Fruit fly (Drosophila melanogaster) whole organism, embryonic: ENCODE data around the gene Iyd.

Experiments
- Abd-B ChIP-seq: fragments of 200-800 bp; sonication (Bioruptor generic); optimal IDR thresholded peaks from 2 replicates; lab custom pipeline; 2018; ENCODE audit warnings: missing biosample characterization, mild to moderate bottlenecking, missing genetic modification characterization, moderate library complexity
- Adf1 ChIP-seq: fragments of 200-800 bp; sonication (Bioruptor generic); IDR thresholded peaks from 2 replicates; pipeline ENCODE4 v1.3.6; 2022; ENCODE audit warnings: missing biosample characterization, missing genetic modification characterization
- Atf6 ChIP-seq: fragments of 200-800 bp; sonication (Bioruptor generic); IDR thresholded peaks from 2 replicates; pipeline ENCODE4 v1.3.6; 2022; ENCODE audit warnings: missing biosample characterization, missing genetic modification characterization
- CG10274 ChIP-seq: fragments of 200-800 bp; sonication (Bioruptor generic); optimal IDR thresholded peaks from 3 replicates; lab custom pipeline; 2017; ENCODE audit warnings: missing biosample characterization, mild to moderate bottlenecking, missing genetic modification characterization
- CG11504 ChIP-seq: fragments of 200-800 bp; sonication (Bioruptor generic); optimal IDR thresholded peaks from 3 replicates; lab custom pipeline; 2019; ENCODE audit warnings: missing biosample characterization, mild to moderate bottlenecking, missing genetic modification characterization, moderate library complexity
- CG13296 ChIP-seq: fragments of 200-800 bp; sonication (Bioruptor generic); optimal IDR thresholded peaks from 3 replicates; lab custom pipeline; 2018; ENCODE audit warnings: missing biosample characterization, mild to moderate bottlenecking, missing genetic modification characterization
- CG14965 ChIP-seq: fragments of 200-800 bp; sonication (Bioruptor generic); optimal IDR thresholded peaks from 2 replicates; lab custom pipeline; 2016; ENCODE audit warnings: missing biosample characterization, missing genetic modification characterization, borderline replicate concordance
- CG16863 ChIP-seq: fragments of 200-800 bp; sonication (Bioruptor generic); optimal IDR thresholded peaks from 3 replicates; lab custom pipeline; 2016; ENCODE audit warnings: missing biosample characterization, missing genetic modification characterization
- CG17385 ChIP-seq: fragments of 200-800 bp; sonication (Bioruptor generic); optimal IDR thresholded peaks from 3 replicates; lab custom pipeline; 2018; ENCODE audit warnings: missing biosample characterization, mild to moderate bottlenecking, missing genetic modification characterization
- CG2129 ChIP-seq: fragments of 200-800 bp; sonication (Bioruptor generic); IDR thresholded peaks from 2 replicates; pipeline ENCODE4 v1.3.6; 2022; ENCODE audit warnings: missing biosample characterization, missing genetic modification characterization; ENCODE audit not compliant: partially characterized antibody
- CG2202 ChIP-seq: fragments of 200-800 bp; sonication (Bioruptor generic); optimal IDR thresholded peaks from 2 replicates; lab custom pipeline; 2018; ENCODE audit warnings: missing biosample characterization, mild to moderate bottlenecking, missing genetic modification characterization
- CG31388 ChIP-seq: fragments of 200-800 bp; sonication (Bioruptor generic); optimal IDR thresholded peaks from 2 replicates; lab custom pipeline; 2016; ENCODE audit warnings: missing biosample characterization, missing genetic modification characterization
- CG31441 ChIP-seq: fragments of 200-800 bp; sonication (Bioruptor generic); IDR thresholded peaks from 2 replicates; pipeline ENCODE4 v1.3.6; 2022; ENCODE audit warnings: missing biosample characterization, missing genetic modification characterization
- CG3163 ChIP-seq: fragments of 200-800 bp; sonication (Bioruptor generic); optimal IDR thresholded peaks from 3 replicates; lab custom pipeline; 2016; ENCODE audit warnings: missing biosample characterization, missing genetic modification characterization
- CG32767 ChIP-seq: fragments of 200-800 bp; sonication (Bioruptor generic); IDR thresholded peaks from 2 replicates; pipeline ENCODE4 v1.3.6; 2022; ENCODE audit warnings: missing biosample characterization, missing genetic modification characterization
- CG4707 ChIP-seq: fragments of 200-800 bp; sonication (Bioruptor generic); optimal IDR thresholded peaks from 2 replicates; lab custom pipeline; 2018; ENCODE audit warnings: missing biosample characterization, mild to moderate bottlenecking, missing genetic modification characterization, moderate library complexity
- CG5245 ChIP-seq: fragments of 200-800 bp; sonication (Bioruptor generic); optimal IDR thresholded peaks from 3 replicates; lab custom pipeline; 2016; ENCODE audit warnings: missing biosample characterization, missing genetic modification characterization
- CG5953 ChIP-seq: fragments of 200-800 bp; sonication (Bioruptor generic); IDR thresholded peaks from 2 replicates; pipeline ENCODE4 v1.3.6; 2022; ENCODE audit warnings: missing biosample characterization, missing genetic modification characterization
- CG8281 ChIP-seq: fragments of 200-800 bp; sonication (Bioruptor generic); optimal IDR thresholded peaks from 2 replicates; lab custom pipeline; 2018; ENCODE audit warnings: missing biosample characterization, mild to moderate bottlenecking, missing genetic modification characterization, moderate library complexity
- CG8388 ChIP-seq: fragments of 200-800 bp; sonication (Bioruptor generic); optimal IDR thresholded peaks from 2 replicates; lab custom pipeline; 2019; ENCODE audit warnings: missing biosample characterization, mild to moderate bottlenecking, missing genetic modification characterization, moderate library complexity
- CG8765 ChIP-seq: fragments of 200-800 bp; sonication (Bioruptor generic); IDR thresholded peaks from 2 replicates; pipeline ENCODE4 v1.3.6; 2022; ENCODE audit warnings: missing biosample characterization, missing genetic modification characterization
- Camta ChIP-seq: fragments of 200-800 bp; sonication (Bioruptor generic); optimal IDR thresholded peaks from 2 replicates; lab custom pipeline; 2016; ENCODE audit warnings: missing biosample characterization, missing genetic modification characterization
- D19A ChIP-seq: fragments of 200-800 bp; optimal IDR thresholded peaks from 3 replicates; lab custom pipeline; 2019; ENCODE audit warnings: missing biosample characterization, mild to moderate bottlenecking, missing genetic modification characterization, moderate library complexity
- Dbx ChIP-seq: fragments of 200-800 bp; sonication (Bioruptor generic); IDR thresholded peaks from 3 replicates; pipeline ENCODE4 v1.3.6; 2022; ENCODE audit warnings: missing biosample characterization, missing genetic modification characterization
- Hey ChIP-seq: fragments of 200-800 bp; sonication (Bioruptor generic); optimal IDR thresholded peaks from 3 replicates; lab custom pipeline; 2018; ENCODE audit warnings: missing biosample characterization, mild to moderate bottlenecking, missing genetic modification characterization
- Myb ChIP-seq: fragments of 200-800 bp; sonication (Bioruptor generic); optimal IDR thresholded peaks from 2 replicates; lab custom pipeline; 2016; ENCODE audit warnings: missing biosample characterization, missing genetic modification characterization
- NK7.1 ChIP-seq: fragments of 200-800 bp; sonication (Bioruptor generic); optimal IDR thresholded peaks from 3 replicates; lab custom pipeline; 2016; ENCODE audit warnings: missing biosample characterization, missing genetic modification characterization
- Nf-YA ChIP-seq: fragments of 200-800 bp; sonication (Bioruptor generic); IDR thresholded peaks from 2 replicates; pipeline ENCODE4 v1.3.6; 2022; ENCODE audit warnings: missing biosample characterization, missing genetic modification characterization
- Sox102F ChIP-seq: fragments of 200-800 bp; sonication (Bioruptor generic); optimal IDR thresholded peaks from 2 replicates; lab custom pipeline; 2018; ENCODE audit warnings: missing biosample characterization, mild to moderate bottlenecking, missing genetic modification characterization, moderate library complexity
- ase ChIP-seq: fragments of 200-800 bp; sonication (Bioruptor generic); IDR thresholded peaks from 3 replicates; pipeline ENCODE4 v1.3.6; 2022; ENCODE audit warnings: missing biosample characterization, missing genetic modification characterization
- bigmax ChIP-seq: fragments of 200-800 bp; sonication (Bioruptor generic); optimal IDR thresholded peaks from 2 replicates; lab custom pipeline; 2018; ENCODE audit warnings: missing biosample characterization, mild to moderate bottlenecking, missing genetic modification characterization
- bowl ChIP-seq: fragments of 200-800 bp; sonication (Bioruptor generic); IDR thresholded peaks from 2 replicates; pipeline ENCODE4 v1.3.6; 2022; ENCODE audit warnings: missing biosample characterization, missing genetic modification characterization
- br ChIP-seq: fragments of >200 bp; optimal IDR thresholded peaks from 2 replicates; lab custom pipeline; 2017
- chinmo ChIP-seq: fragments of 200-800 bp; sonication (Bioruptor generic); IDR thresholded peaks from 4 replicates; pipeline ENCODE4 v1.3.6; 2022; ENCODE audit warnings: missing biosample characterization, missing genetic modification characterization; ENCODE audit not compliant: partially characterized antibody
- crc ChIP-seq: fragments of 200-800 bp; sonication (Bioruptor generic); optimal IDR thresholded peaks from 2 replicates; lab custom pipeline; 2016; ENCODE audit warnings: missing biosample characterization, missing genetic modification characterization
- dpn ChIP-seq, 2 experiments: fragments of 200-800 bp; sonication (Bioruptor generic); optimal IDR thresholded peaks; 3 replicates each; lab custom pipeline; 2016; ENCODE audit warnings: missing biosample characterization in 2 of 2, missing genetic modification characterization in 2 of 2
- gem ChIP-seq: fragments of 200-800 bp; sonication (Bioruptor generic); optimal IDR thresholded peaks from 2 replicates; lab custom pipeline; 2019; ENCODE audit warnings: missing biosample characterization, mild to moderate bottlenecking, missing genetic modification characterization, moderate library complexity
- gsb ChIP-seq: fragments of 200-800 bp; sonication (Bioruptor generic); IDR thresholded peaks from 2 replicates; pipeline ENCODE4 v1.3.6; 2022; ENCODE audit warnings: missing biosample characterization, missing genetic modification characterization
- kay ChIP-seq: fragments of 200-800 bp; sonication (Bioruptor generic); optimal IDR thresholded peaks from 2 replicates; lab custom pipeline; 2016; ENCODE audit warnings: missing biosample characterization, missing genetic modification characterization
- mirr ChIP-seq: fragments of 200-800 bp; sonication (Bioruptor generic); optimal IDR thresholded peaks from 3 replicates; lab custom pipeline; 2018; ENCODE audit warnings: missing biosample characterization, mild to moderate bottlenecking, missing genetic modification characterization
- nau ChIP-seq: fragments of 200-800 bp; sonication (Bioruptor generic); optimal IDR thresholded peaks from 3 replicates; lab custom pipeline; 2017; ENCODE audit warnings: missing biosample characterization, mild to moderate bottlenecking, missing genetic modification characterization, missing genetic modification reagents
- pan ChIP-seq, 4 experiments: fragments of >200 bp in 3 of 4; fragments of 200-800 bp in 1 of 4; sonication (Bioruptor generic) in 1 of 4; optimal IDR thresholded peaks in 3 of 4; IDR thresholded peaks in 1 of 4; 2 replicates each; pipeline versions ENCODE4 v1.3.6 to Lab custom; 2017 to 2022; ENCODE audit warnings: missing biosample characterization in 2 of 4, missing genetic modification characterization in 2 of 4, mixed read lengths in 1 of 4
- sens-2 ChIP-seq: fragments of 200-800 bp; sonication (Bioruptor generic); IDR thresholded peaks from 2 replicates; pipeline ENCODE4 v1.3.6; 2022; ENCODE audit warnings: missing biosample characterization, missing genetic modification characterization
- sima ChIP-seq: fragments of 200-800 bp; sonication (Bioruptor generic); optimal IDR thresholded peaks from 2 replicates; lab custom pipeline; 2016; ENCODE audit warnings: missing biosample characterization, missing genetic modification characterization
- slp2 ChIP-seq: fragments of 200-800 bp; sonication (Bioruptor generic); optimal IDR thresholded peaks from 2 replicates; lab custom pipeline; 2016; ENCODE audit warnings: missing biosample characterization, missing genetic modification characterization
- sna ChIP-seq: fragments of 200-800 bp; sonication (Bioruptor generic); IDR thresholded peaks from 2 replicates; pipeline ENCODE4 v1.3.6; 2022; ENCODE audit warnings: missing biosample characterization, missing genetic modification characterization; ENCODE audit not compliant: partially characterized antibody
- tgo ChIP-seq: fragments of 200-800 bp; sonication (Bioruptor generic); IDR thresholded peaks from 3 replicates; pipeline ENCODE4 v1.3.6; 2022; ENCODE audit warnings: missing biosample characterization, missing genetic modification characterization
- vnd ChIP-seq: fragments of 200-800 bp; sonication (Bioruptor generic); IDR thresholded peaks from 3 replicates; pipeline ENCODE4 v1.3.6; 2022; ENCODE audit warnings: missing biosample characterization, missing genetic modification characterization; ENCODE audit not compliant: partially characterized antibody
- vvl ChIP-seq: fragments of 200-800 bp; sonication (Bioruptor generic); IDR thresholded peaks from 2 replicates; pipeline ENCODE4 v1.3.6; 2022; ENCODE audit warnings: missing biosample characterization, missing genetic modification characterization
- wek ChIP-seq: fragments of 200-800 bp; sonication (Bioruptor generic); optimal IDR thresholded peaks from 3 replicates; lab custom pipeline; 2018; ENCODE audit warnings: missing biosample characterization, mild to moderate bottlenecking, missing genetic modification characterization, moderate library complexity

Iyd gene

dm6 chr3L:11061200-11061599, 34.8 kb downstream of the Iyd start, which contains the start of the genes CG6321 and Blos2 (continued):
- TF ChIP-seq Nf-YA (0 out of 2 replicates have a peak, but pooled peaks have one; percentile 32), br (lab: Kevin White, UChicago) (no peak), crc (GFP tag; lab: Kevin White, UChicago) (no peak), CG5245 (peak; percentile 39), CG8388 (GFP tag; lab: Kevin White, UChicago) (peak; percentile 77), CG8281 (peak; percentile 33), nau (GFP tag; lab: Kevin White, UChicago) (peak; percentile 63), CG13296 (GFP tag; lab: Kevin White, UChicago) (peak; percentile 77), dpn (GFP tag; optimal IDR thresholded peaks at IDR 0.05; lab: Kevin White, UChicago) (peak; percentile 69 to 77), bowl (no peak), Dbx (GFP tag; lab: Robert Waterston, UW) (peak; percentile 63; the same call in 2 of the 3 replicates), CG31441 (peak; percentile 84), wek (GFP tag; lab: Kevin White, UChicago) (peak; percentile 33), Myb (GFP tag; lab: Kevin White, UChicago) (no peak), kay (peak; percentile 47), slp2 (GFP tag; lab: Kevin White, UChicago) (peak; percentile 30), gsb (GFP tag; lab: Robert Waterston, UW) (peak; percentile 74), CG32767 (0 out of 2 replicates have a peak, but pooled peaks have one; percentile 21), ase (GFP tag; lab: Robert Waterston, UW) (peak; percentile 39; the same call in 1 of the 3 replicates), Camta (GFP tag; lab: Kevin White, UChicago) (peak; percentile 19), D19A (tag; lab: Kevin White, UChicago) (peak; percentile 93), CG11504 (tag; lab: Kevin White, UChicago) (peak; percentile 86), CG4707 (GFP tag; lab: Kevin White, UChicago) (peak; percentile 52), NK7.1 (GFP tag; lab: Kevin White, UChicago) (peak; percentile 25), Sox102F (GFP tag; lab: Kevin White, UChicago) (peak; percentile 78), Abd-B (GFP tag; lab: Kevin White, UChicago) (peak; percentile 76), CG17385 (peak; percentile 77), CG14965 (no peak), bigmax (GFP tag; lab: Kevin White, UChicago) (peak; percentile 93), CG2129 (GFP tag; lab: Robert Waterston, UW) (no peak), vvl (peak; percentile 88), CG3163 (GFP tag; lab: Kevin White, UChicago) (no peak), sna (no peak), gem (tag; lab: Kevin White, UChicago) (peak; percentile 90), CG10274 (peak; percentile 24), pan (optimal IDR thresholded peaks at IDR 0.05; lab: Kevin White, UChicago) (peak in 1 of 2 experiments; percentile 32), pan (GFP tag; optimal IDR thresholded peaks at IDR 0.05 in 1 of 2, IDR thresholded peaks at IDR 0.05 in 1 of 2) (peak in 1 of 2 experiments; percentile 40), mirr (GFP tag; lab: Kevin White, UChicago) (peak; percentile 4), sens-2 (GFP tag; lab: Robert Waterston, UW) (no peak), sima (GFP tag; lab: Kevin White, UChicago) (no peak), Atf6 (GFP tag; lab: Robert Waterston, UW) (peak; percentile 66), CG8765 (no peak), tgo (peak; percentile 64; the same call in 1 of the 3 replicates), CG31388 (GFP tag; lab: Kevin White, UChicago) (peak; percentile 29), Adf1 (0 out of 2 replicates have a peak, but pooled peaks have one; percentile 22), Hey (tag; lab: Kevin White, UChicago) (no peak), vnd (GFP tag; lab: Robert Waterston, UW) (no peak), CG16863 (peak; percentile 1), chinmo (no peak), CG2202 (tag; lab: Kevin White, UChicago) (peak; percentile 32), CG5953 (GFP tag; lab: Robert Waterston, UW) (no peak)
